Fruit fly (Drosophila melanogaster) Kc167 (cell line): ENCODE data around the gene CG10947.

Experiments
- Myc ChIP-seq: fragments of >200 bp; optimal IDR thresholded peaks from 2 replicates; lab custom pipeline; 2017; ENCODE audit warnings: missing external identifiers
- Sin3A ChIP-seq: fragments of >200 bp; optimal IDR thresholded peaks from 2 replicates; lab custom pipeline; 2018; ENCODE audit warnings: missing external identifiers
- h ChIP-seq: fragments of >200 bp; optimal IDR thresholded peaks from 3 replicates; lab custom pipeline; 2018; ENCODE audit warnings: missing external identifiers
- insv ChIP-seq: fragments of >200 bp; optimal IDR thresholded peaks from 3 replicates; lab custom pipeline; 2018; ENCODE audit warnings: missing external identifiers
- psq ChIP-seq: fragments of >200 bp; optimal IDR thresholded peaks from 2 replicates; lab custom pipeline; 2017; ENCODE audit warnings: missing external identifiers
- ttk ChIP-seq: sonication (Bioruptor generic); optimal IDR thresholded peaks from 2 replicates; lab custom pipeline; 2017; ENCODE audit warnings: missing external identifiers

DNA sequence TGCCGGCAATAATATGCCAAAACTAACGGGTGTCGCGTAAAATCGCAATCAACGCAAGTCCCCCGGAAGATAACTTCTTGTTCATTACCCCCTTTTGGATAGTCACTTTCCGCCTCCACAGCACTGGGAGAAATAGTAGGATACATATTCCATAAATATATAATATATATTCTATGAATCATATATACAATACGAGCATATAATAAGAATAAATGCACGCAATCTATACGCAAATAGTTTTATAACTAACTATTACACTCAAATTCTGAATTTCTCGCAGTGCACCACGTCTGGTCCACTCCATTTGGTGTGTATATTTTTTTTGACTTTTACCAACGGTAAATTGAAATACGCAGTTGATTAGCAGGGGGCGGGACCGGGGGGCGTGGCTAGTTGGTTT is 44.4 kb downstream of the CG10947 start:
- no peak for TF ChIP-seq insv (lab: Kevin White, UChicago)
- TF ChIP-seq ttk (lab: Kevin White, UChicago), result no peak
- TF ChIP-seq h (lab: Kevin White, UChicago), result no peak
- no peak for TF ChIP-seq Myc (lab: Kevin White, UChicago)
- TF ChIP-seq psq (lab: Kevin White, UChicago), result no peak
- TF ChIP-seq Sin3A (lab: Kevin White, UChicago), result no peak
